Worm (Caenorhabditis elegans) whole organism, late embryonic: ENCODE data around the gene efl-2.

Experiments used
- C38D4.7 ChIP-seq: fragments of 200-800 bp; sonication (Bioruptor generic); optimal IDR thresholded peaks from 2 replicates; lab custom pipeline; 2018; ENCODE audit warnings: mild to moderate bottlenecking, missing genetic modification characterization, moderate library complexity, missing compliant biosample characterization
- F13H6.1 ChIP-seq: sonication (generic microtip); optimal IDR thresholded peaks from 2 replicates; lab custom pipeline; 2016; ENCODE audit warnings: missing genetic modification characterization, missing compliant biosample characterization
- T23F11.4 ChIP-seq: fragments of 200-800 bp; sonication (Bioruptor generic); optimal IDR thresholded peaks from 2 replicates; lab custom pipeline; 2018; ENCODE audit warnings: mild to moderate bottlenecking, missing genetic modification characterization, missing compliant biosample characterization
- Y22D7AL.16 ChIP-seq: sonication (generic microtip); optimal IDR thresholded peaks from 2 replicates; lab custom pipeline; 2016; ENCODE audit warnings: missing genetic modification characterization, missing compliant biosample characterization
- ama-1 ChIP-seq: fragments of 150-350 bp; optimal IDR thresholded peaks from 2 replicates; lab custom pipeline; 2014
- ceh-14 ChIP-seq: sonication (generic microtip); optimal IDR thresholded peaks from 2 replicates; lab custom pipeline; 2016; ENCODE audit warnings: missing genotype, missing genetic modification characterization, missing compliant biosample characterization
- ceh-18 ChIP-seq: sonication (generic microtip); optimal IDR thresholded peaks from 2 replicates; lab custom pipeline; 2016; ENCODE audit warnings: missing genetic modification characterization, missing compliant biosample characterization
- ceh-2 ChIP-seq: sonication (generic microtip); optimal IDR thresholded peaks from 2 replicates; lab custom pipeline; 2016; ENCODE audit warnings: missing genotype, missing genetic modification characterization, missing compliant biosample characterization
- ceh-22 ChIP-seq: sonication (generic microtip); optimal IDR thresholded peaks from 2 replicates; lab custom pipeline; 2017; ENCODE audit warnings: missing biosample characterization, missing genetic modification characterization
- ceh-24 ChIP-seq: sonication (generic microtip); optimal IDR thresholded peaks from 2 replicates; lab custom pipeline; 2016; ENCODE audit warnings: mild to moderate bottlenecking, missing genetic modification characterization, missing compliant biosample characterization
- ceh-30 ChIP-seq: fragments of 150-350 bp; optimal IDR thresholded peaks from 2 replicates; lab custom pipeline; 2014; ENCODE audit warnings: missing biosample characterization, missing genetic modification characterization
- ceh-31 ChIP-seq: sonication (generic microtip); optimal IDR thresholded peaks from 2 replicates; lab custom pipeline; 2016; ENCODE audit warnings: missing genetic modification characterization, missing compliant biosample characterization
- ceh-34 ChIP-seq: sonication (generic microtip); optimal IDR thresholded peaks from 2 replicates; lab custom pipeline; 2016; ENCODE audit warnings: mild to moderate bottlenecking, missing genetic modification characterization, missing compliant biosample characterization
- ceh-45 ChIP-seq: fragments of 200-800 bp; sonication (Bioruptor generic); IDR thresholded peaks from 2 replicates; pipeline ENCODE4 v1.3.6; 2022; ENCODE audit warnings: missing genetic modification reagents, missing genetic modification characterization, missing compliant biosample characterization
- ceh-6 ChIP-seq: fragments of 200-800 bp; sonication (Bioruptor generic); optimal IDR thresholded peaks from 2 replicates; lab custom pipeline; 2018; ENCODE audit warnings: mild to moderate bottlenecking, missing genetic modification characterization, missing compliant biosample characterization
- ceh-9 ChIP-seq: sonication (generic microtip); optimal IDR thresholded peaks from 2 replicates; lab custom pipeline; 2016; ENCODE audit warnings: mild to moderate bottlenecking, missing genetic modification characterization, inconsistent platforms, missing compliant biosample characterization
- che-1 ChIP-seq: sonication (generic microtip); optimal IDR thresholded peaks from 2 replicates; lab custom pipeline; 2016; ENCODE audit warnings: mild to moderate bottlenecking, missing genetic modification characterization, missing compliant biosample characterization
- dmd-4 ChIP-seq: sonication (generic microtip); optimal IDR thresholded peaks from 2 replicates; lab custom pipeline; 2016; ENCODE audit warnings: borderline replicate concordance, missing genetic modification characterization, missing compliant biosample characterization
- dve-1 ChIP-seq: sonication (generic microtip); optimal IDR thresholded peaks from 2 replicates; lab custom pipeline; 2017; ENCODE audit warnings: antibody characterized with exemption, mild to moderate bottlenecking, missing genetic modification characterization, missing compliant biosample characterization
- elt-2 ChIP-seq: sonication (generic microtip); optimal IDR thresholded peaks from 2 replicates; lab custom pipeline; 2016; ENCODE audit warnings: missing genetic modification reagents, missing genetic modification characterization, missing compliant biosample characterization
- ets-4 ChIP-seq: sonication (generic microtip); optimal IDR thresholded peaks from 2 replicates; lab custom pipeline; 2016; ENCODE audit warnings: missing genetic modification characterization, missing compliant biosample characterization
- eyg-1 ChIP-seq: sonication (generic microtip); optimal IDR thresholded peaks from 2 replicates; lab custom pipeline; 2016; ENCODE audit warnings: missing genotype, missing genetic modification characterization, missing compliant biosample characterization
- fax-1 ChIP-seq: sonication (generic microtip); optimal IDR thresholded peaks from 2 replicates; lab custom pipeline; 2016; ENCODE audit warnings: missing genotype, missing genetic modification characterization, missing compliant biosample characterization
- fkh-10 ChIP-seq: fragments of 150-350 bp; optimal IDR thresholded peaks from 2 replicates; lab custom pipeline; 2014; ENCODE audit warnings: missing biosample characterization, missing genetic modification reagents, missing genetic modification characterization
- gmeb-2 ChIP-seq: sonication (generic microtip); optimal IDR thresholded peaks from 2 replicates; lab custom pipeline; 2016; ENCODE audit warnings: missing genetic modification characterization, inconsistent platforms, missing compliant biosample characterization
- hlh-15 ChIP-seq: sonication (generic microtip); optimal IDR thresholded peaks from 2 replicates; lab custom pipeline; 2016; ENCODE audit warnings: missing genetic modification characterization, missing compliant biosample characterization
- hlh-8 ChIP-seq: sonication (generic microtip); optimal IDR thresholded peaks from 2 replicates; lab custom pipeline; 2016; ENCODE audit warnings: missing genotype, missing genetic modification characterization, missing compliant biosample characterization
- lim-6 ChIP-seq: sonication (generic microtip); optimal IDR thresholded peaks from 2 replicates; lab custom pipeline; 2016; ENCODE audit warnings: missing genetic modification characterization, missing compliant biosample characterization
- lin-11 ChIP-seq: fragments of 200-800 bp; sonication (Bioruptor generic); optimal IDR thresholded peaks from 2 replicates; lab custom pipeline; 2018; ENCODE audit warnings: mild to moderate bottlenecking, missing genetic modification characterization, missing compliant biosample characterization
- madf-2 ChIP-seq: sonication (generic microtip); optimal IDR thresholded peaks from 2 replicates; lab custom pipeline; 2017; ENCODE audit warnings: missing genetic modification characterization, missing compliant biosample characterization
- nfya-1 ChIP-seq: sonication (generic microtip); optimal IDR thresholded peaks from 2 replicates; lab custom pipeline; 2017; ENCODE audit warnings: missing genetic modification characterization, mild to moderate bottlenecking, missing compliant biosample characterization, antibody characterized with exemption, moderate library complexity
- nhr-11 ChIP-seq: fragments of 150-350 bp; optimal IDR thresholded peaks from 2 replicates; lab custom pipeline; 2014; ENCODE audit warnings: missing biosample characterization, missing genetic modification characterization
- nhr-232 ChIP-seq: sonication (generic microtip); optimal IDR thresholded peaks from 2 replicates; lab custom pipeline; 2016; ENCODE audit warnings: missing genetic modification characterization, missing compliant biosample characterization
- npax-4 ChIP-seq: sonication (generic microtip); optimal IDR thresholded peaks from 2 replicates; lab custom pipeline; 2016; ENCODE audit warnings: missing genetic modification characterization, missing compliant biosample characterization
- odd-2 ChIP-seq: sonication (generic microtip); optimal IDR thresholded peaks from 2 replicates; lab custom pipeline; 2017; ENCODE audit warnings: antibody characterized with exemption, mild to moderate bottlenecking, missing genetic modification characterization, missing compliant biosample characterization
- pag-3 ChIP-seq: sonication (generic microtip); optimal IDR thresholded peaks from 2 replicates; lab custom pipeline; 2016; ENCODE audit warnings: missing compliant biosample characterization, missing genetic modification characterization, borderline replicate concordance
- pax-1 ChIP-seq: fragments of 150-350 bp; optimal IDR thresholded peaks from 2 replicates; lab custom pipeline; 2014; ENCODE audit warnings: missing biosample characterization, missing genetic modification characterization
- pha-4 ChIP-seq: fragments of 150-350 bp; optimal IDR thresholded peaks from 2 replicates; lab custom pipeline; 2018; ENCODE audit warnings: missing biosample characterization, missing genetic modification reagents, missing genetic modification characterization
- ref-2 ChIP-seq: sonication (generic microtip); optimal IDR thresholded peaks from 2 replicates; lab custom pipeline; 2016; ENCODE audit warnings: missing genetic modification characterization, missing compliant biosample characterization
- sox-2 ChIP-seq: fragments of 200-800 bp; sonication (Bioruptor generic); IDR thresholded peaks from 2 replicates; pipeline ENCODE4 v1.3.6; 2022; ENCODE audit warnings: missing genetic modification reagents, missing genetic modification characterization, missing compliant biosample characterization
- sox-4 ChIP-seq: sonication (generic microtip); optimal IDR thresholded peaks from 2 replicates; lab custom pipeline; 2017; ENCODE audit warnings: mild to moderate bottlenecking, missing genetic modification characterization, inconsistent platforms, missing compliant biosample characterization
- syd-9 ChIP-seq: sonication (generic microtip); optimal IDR thresholded peaks from 2 replicates; lab custom pipeline; 2016; ENCODE audit warnings: mild to moderate bottlenecking, missing genetic modification characterization, moderate library complexity, missing compliant biosample characterization
- tbx-2 ChIP-seq: sonication (generic microtip); optimal IDR thresholded peaks from 2 replicates; lab custom pipeline; 2016; ENCODE audit warnings: missing genetic modification characterization, missing compliant biosample characterization
- unc-42 ChIP-seq: sonication (generic microtip); optimal IDR thresholded peaks from 2 replicates; lab custom pipeline; 2016; ENCODE audit warnings: missing genotype, missing genetic modification characterization, missing compliant biosample characterization
- unc-86 ChIP-seq: sonication (generic microtip); optimal IDR thresholded peaks from 2 replicates; lab custom pipeline; 2016; ENCODE audit warnings: missing genetic modification characterization, missing compliant biosample characterization
- ztf-16 ChIP-seq: sonication (generic microtip); optimal IDR thresholded peaks from 2 replicates; lab custom pipeline; 2017; ENCODE audit warnings: missing genetic modification characterization, missing compliant biosample characterization

The efl-2 gene

ce11 chrII:13456622-13457021, 50.7 kb downstream of the efl-2 start (continued):
- TF ChIP-seq eyg-1 (tag; lab: Kevin White, UChicago) (no peak), dmd-4 (no peak), pag-3 (no peak), gmeb-2 (no peak), odd-2 (tag; lab: Kevin White, UChicago) (no peak), nhr-11 (no peak), ceh-31 (tag; lab: Kevin White, UChicago) (peak; percentile 24), ceh-6 (GFP tag; lab: Kevin White, UChicago) (no peak), unc-42 (peak; percentile 5), C38D4.7 (GFP tag; lab: Kevin White, UChicago) (no peak), ceh-2 (tag; lab: Kevin White, UChicago) (no peak), ceh-14 (tag; lab: Kevin White, UChicago) (no peak), nhr-232 (tag; lab: Kevin White, UChicago) (no peak), lin-11 (tag; lab: Kevin White, UChicago) (no peak), Y22D7AL.16 (no peak), unc-86 (tag; lab: Kevin White, UChicago) (no peak), pha-4 (tag; lab: Kevin White, UChicago) (no peak), ceh-9 (tag; lab: Kevin White, UChicago) (no peak), tbx-2 (tag; lab: Kevin White, UChicago) (peak; percentile 50), nfya-1 (tag; lab: Kevin White, UChicago) (peak; percentile 64), syd-9 (no peak), che-1 (tag; lab: Kevin White, UChicago) (no peak), ceh-18 (tag; lab: Kevin White, UChicago) (peak; percentile 54), fax-1 (tag; lab: Kevin White, UChicago) (no peak), ztf-16 (no peak), hlh-8 (tag; lab: Kevin White, UChicago) (no peak), fkh-10 (GFP tag; lab: Kevin White, UChicago) (no peak), ceh-22 (tag; lab: Kevin White, UChicago) (no peak), lim-6 (no peak), T23F11.4 (GFP tag; lab: Kevin White, UChicago) (no peak), ceh-24 (tag; lab: Kevin White, UChicago) (no peak), npax-4 (tag; lab: Kevin White, UChicago) (no peak), sox-4 (tag; lab: Kevin White, UChicago) (no peak), sox-2 (GFP tag; lab: Robert Waterston, UW) (no peak), ceh-34 (tag; lab: Kevin White, UChicago) (peak; percentile 54), elt-2 (tag; lab: Kevin White, UChicago) (no peak), ets-4 (tag; lab: Kevin White, UChicago) (no peak), F13H6.1 (tag; lab: Kevin White, UChicago) (no peak), ceh-45 (GFP tag; lab: Robert Waterston, UW) (no peak)

DNA sequence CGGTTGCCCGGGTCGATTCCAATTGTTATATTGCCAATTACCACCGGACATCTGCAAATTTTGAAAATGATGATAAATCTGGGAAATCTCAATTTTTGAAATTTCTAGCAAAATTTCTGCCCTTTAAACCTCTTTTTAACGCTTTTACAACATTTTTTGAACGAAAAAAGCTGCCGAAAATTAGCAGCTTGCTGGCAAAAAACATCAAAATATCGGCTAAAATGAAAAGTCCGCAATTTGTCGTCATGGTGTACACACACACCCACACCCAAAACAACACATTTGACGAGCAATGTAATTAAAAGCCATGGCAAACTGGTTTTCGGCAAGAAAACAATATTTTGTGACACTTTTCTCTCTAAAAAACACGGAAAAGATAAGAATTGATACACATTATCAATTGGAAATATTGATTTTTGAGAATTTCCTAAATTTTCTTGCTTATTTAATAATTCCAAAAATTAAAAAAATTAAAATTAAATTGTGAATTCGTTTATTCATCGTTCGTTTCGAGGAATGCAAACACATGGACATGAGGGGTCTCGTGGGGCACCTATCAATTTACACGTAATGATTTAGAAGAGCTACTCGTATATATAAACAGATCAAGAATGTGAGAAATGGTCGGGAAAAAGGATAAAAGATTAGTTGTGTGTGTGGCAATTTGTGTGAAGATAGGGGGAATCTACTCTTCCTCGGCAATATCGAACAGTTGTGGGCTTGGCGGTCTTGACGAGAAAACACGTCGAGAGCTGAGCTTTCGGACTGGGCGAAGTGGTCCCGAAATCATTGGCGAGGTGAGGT, 54.9 kb downstream of the efl-2 start, which contains the start of gene pqn-27:
Gene pqn-27 (minus strand): TSS at position 51 of the 804 bp plus-strand sequence.
- TF ChIP-seq dve-1 (peak; percentile 18), gmeb-2 (no peak), Y22D7AL.16 (no peak), madf-2 (no peak), ref-2 (tag; lab: Kevin White, UChicago) (no peak), ama-1 (lab: Kevin White, UChicago) (peak; percentile 84), unc-42 (peak; percentile 30), pax-1 (tag; lab: Kevin White, UChicago) (peak; percentile 47), ceh-30 (tag; lab: Kevin White, UChicago) (peak; percentile 19), hlh-15 (tag; lab: Kevin White, UChicago) (no peak), elt-2 (tag; lab: Kevin White, UChicago) (peak; percentile 41), pag-3 (no peak), nfya-1 (tag; lab: Kevin White, UChicago) (peak; percentile 37)
- TF ChIP-seq, all 69 proteins: peak for 7
